Fruit fly (Drosophila melanogaster) whole organism, embryonic: Measurements from ENCODE around the gene CG31710.

Experiments
- Adf1 ChIP-seq: fragments of 200-800 bp; sonication (Bioruptor generic); IDR thresholded peaks from 2 replicates; pipeline ENCODE4 v1.3.6; 2022; ENCODE audit warnings: missing biosample characterization, missing genetic modification characterization
- CG10321 ChIP-seq: fragments of 200-800 bp; sonication (Bioruptor generic); IDR thresholded peaks from 2 replicates; pipeline ENCODE4 v1.3.6; 2022; ENCODE audit warnings: missing biosample characterization, missing genetic modification characterization
- CG16779 ChIP-seq: fragments of 200-800 bp; sonication (Bioruptor generic); IDR thresholded peaks from 2 replicates; pipeline ENCODE4 v1.3.6; 2022; ENCODE audit warnings: missing biosample characterization, missing genetic modification characterization
- CTCF ChIP-seq: fragments of 200-800 bp; sonication (Bioruptor generic); optimal IDR thresholded peaks from 2 replicates; lab custom pipeline; 2017; ENCODE audit warnings: missing biosample characterization, mild to moderate bottlenecking, missing genetic modification characterization, moderate library complexity
- Lim3 ChIP-seq: fragments of 200-800 bp; sonication (Bioruptor generic); IDR thresholded peaks from 2 replicates; pipeline ENCODE4 v1.3.6; 2022; ENCODE audit warnings: missing biosample characterization, missing genetic modification characterization
- NK7.1 ChIP-seq: fragments of 200-800 bp; sonication (Bioruptor generic); optimal IDR thresholded peaks from 3 replicates; lab custom pipeline; 2016; ENCODE audit warnings: missing biosample characterization, missing genetic modification characterization
- TFAM ChIP-seq: fragments of 200-800 bp; sonication (Bioruptor generic); optimal IDR thresholded peaks from 2 replicates; lab custom pipeline; 2017; ENCODE audit warnings: missing biosample characterization, missing genetic modification characterization, inconsistent platforms
- ara ChIP-seq: fragments of 200-800 bp; sonication (Bioruptor generic); IDR thresholded peaks from 2 replicates; pipeline ENCODE4 v1.3.6; 2022; ENCODE audit warnings: missing biosample characterization, missing genetic modification characterization
- bcd ChIP-seq: fragments of 200-800 bp; sonication (Bioruptor generic); optimal IDR thresholded peaks from 2 replicates; lab custom pipeline; 2017; ENCODE audit warnings: missing biosample characterization, mild to moderate bottlenecking, missing genetic modification characterization
- p53 ChIP-seq: fragments of 200-800 bp; sonication (Bioruptor generic); optimal IDR thresholded peaks from 2 replicates; lab custom pipeline; 2016; ENCODE audit warnings: missing biosample characterization, missing genetic modification characterization
- pho ChIP-seq: fragments of 200-800 bp; sonication (Bioruptor generic); optimal IDR thresholded peaks from 2 replicates; lab custom pipeline; 2016; ENCODE audit warnings: missing biosample characterization, missing genetic modification characterization
- sisA ChIP-seq: fragments of 200-800 bp; sonication (Bioruptor generic); IDR thresholded peaks from 2 replicates; pipeline ENCODE4 v1.3.6; 2022; ENCODE audit warnings: missing biosample characterization, missing genetic modification characterization

- TF ChIP-seq CG16779 (GFP tag; lab: Robert Waterston, UW) (0 out of 2 replicates have a peak, but pooled peaks have one; percentile 24), Adf1 (no peak; the same call in 1 of the 2 replicates), bcd (no peak), CG10321 (no peak), sisA (GFP tag; lab: Robert Waterston, UW) (no peak), ara (GFP tag; lab: Robert Waterston, UW) (no peak), p53 (GFP tag; lab: Kevin White, UChicago) (no peak), CTCF (no peak), TFAM (GFP tag; lab: Kevin White, UChicago) (no peak), NK7.1 (GFP tag; lab: Kevin White, UChicago) (no peak), Lim3 (GFP tag; lab: Robert Waterston, UW) (no peak), pho (GFP tag; lab: Kevin White, UChicago) (no peak)
Measured at dm6 chr2L:9743823-9744222, 38.1 kb upstream of the CG31710 start.
